Fruit fly (Drosophila melanogaster): ENCODE results near the gene Pgant7.

The Pgant7 gene

DNA sequence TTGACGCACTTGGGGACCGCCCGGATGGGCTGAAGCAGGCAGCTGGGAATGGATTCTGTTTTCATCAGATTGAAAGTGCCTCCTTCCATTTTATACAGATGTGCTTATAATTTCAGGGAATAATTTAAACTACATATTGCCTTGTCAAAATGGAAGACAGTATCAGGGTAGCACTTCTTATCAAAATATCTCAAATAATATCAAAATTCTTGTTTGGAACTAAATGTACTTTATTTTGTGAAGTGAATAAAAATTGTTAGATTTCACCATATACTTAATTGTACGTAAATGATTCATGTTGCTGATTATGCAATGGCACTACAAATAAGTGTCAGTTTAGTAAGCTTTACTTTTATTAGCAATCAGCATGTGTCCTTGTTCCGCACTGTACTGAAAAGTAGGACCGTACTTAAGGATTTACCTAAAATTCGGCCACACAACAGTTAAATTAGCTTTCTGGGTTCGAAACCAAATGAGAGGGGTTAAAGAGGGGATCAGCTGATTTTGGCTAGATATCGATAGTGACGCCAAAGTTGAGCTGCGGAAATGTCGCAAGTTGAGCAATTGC lies 28.5 kb upstream of the Pgant7 start, which contains the start of the genes CG15042 and CG15047:
Gene CG15042 (minus strand): TSS at position 101 of the 568 bp plus-strand sequence.
Gene CG15047 (plus strand): TSS at position 518 of the 568 bp plus-strand sequence.
- TF ChIP-seq Sox14 (GFP tag; optimal IDR thresholded peaks at IDR 0.05) (no peak), fd59A (GFP tag; optimal IDR thresholded peaks at IDR 0.05) (no peak), Hr38 (GFP tag; optimal IDR thresholded peaks at IDR 0.05) (no peak), lz (GFP tag; optimal IDR thresholded peaks at IDR 0.05) (no peak), CG6854 (GFP tag; optimal IDR thresholded peaks at IDR 0.05) (no peak), Eip75B (GFP tag; optimal IDR thresholded peaks at IDR 0.05) (no peak), pdm3 (GFP tag; optimal IDR thresholded peaks at IDR 0.05) (no peak), eg (GFP tag; IDR thresholded peaks at IDR 0.05) (no peak), CG32006 (GFP tag; optimal IDR thresholded peaks at IDR 0.05) (no peak), dac (GFP tag; optimal IDR thresholded peaks at IDR 0.05) (no peak), net (GFP tag; optimal IDR thresholded peaks at IDR 0.05) (no peak)

DNA sequence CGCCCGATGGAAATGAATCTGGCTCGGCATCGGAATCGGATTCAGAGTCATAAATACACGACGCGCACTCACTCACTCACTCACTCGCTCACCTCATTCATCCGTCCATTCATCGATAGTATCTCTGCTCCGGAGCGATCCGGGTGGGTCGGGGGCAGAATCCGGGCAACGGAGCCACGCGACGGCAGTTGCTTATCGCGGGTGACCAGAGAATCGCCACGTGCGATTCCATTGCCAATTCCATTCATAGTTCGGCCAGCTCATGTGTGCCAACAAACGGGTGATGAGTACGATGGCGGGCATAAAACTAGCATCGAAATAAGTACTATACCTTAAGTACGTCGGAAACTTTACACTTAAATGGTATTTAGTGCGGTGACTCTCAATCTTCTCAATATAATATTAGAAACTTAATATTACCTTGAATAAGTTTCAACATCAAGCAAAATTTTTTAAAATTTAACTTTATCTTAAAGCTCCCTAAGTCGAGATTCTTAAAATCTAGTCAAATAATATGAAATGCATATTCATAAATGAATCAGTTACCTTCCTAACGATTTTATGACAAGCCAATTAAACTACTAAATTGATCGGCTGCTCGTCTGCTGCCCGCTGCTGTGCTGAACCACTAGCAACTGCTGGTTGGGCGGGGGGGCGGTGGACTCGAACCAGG lies 24.9 kb upstream of the Pgant7 start:
- TF ChIP-seq CG15336 (GFP tag; IDR thresholded peaks at IDR 0.05) (peak; percentile 61), CG11902 (GFP tag; optimal IDR thresholded peaks at IDR 0.05) (no peak), esn (GFP tag; optimal IDR thresholded peaks at IDR 0.05) (peak; percentile 41), topi (GFP tag; optimal IDR thresholded peaks at IDR 0.05) (peak; percentile 31), CG8632 (GFP tag; optimal IDR thresholded peaks at IDR 0.05) (peak; percentile 21), CG4318 (GFP tag; optimal IDR thresholded peaks at IDR 0.05) (no peak), Sox102F (GFP tag; optimal IDR thresholded peaks at IDR 0.05) (peak; percentile 25), Met (GFP tag; optimal IDR thresholded peaks at IDR 0.05) (peak; percentile 41), CG8319 (GFP tag; optimal IDR thresholded peaks at IDR 0.05) (no peak), Hr39 (GFP tag; optimal IDR thresholded peaks at IDR 0.05) (peak; percentile 1), Sox14 (GFP tag; optimal IDR thresholded peaks at IDR 0.05) (peak; percentile 27), Smox (GFP tag; optimal IDR thresholded peaks at IDR 0.05) (peak; percentile 9), CG8119 (GFP tag; IDR thresholded peaks at IDR 0.05) (peak; percentile 41; the same call in 2 of the 3 replicates), CG6854 (GFP tag; optimal IDR thresholded peaks at IDR 0.05) (no peak), CG10669 (GFP tag; optimal IDR thresholded peaks at IDR 0.05) (peak; percentile 50), OdsH (GFP tag; optimal IDR thresholded peaks at IDR 0.05) (peak; percentile 37), CG6163 (GFP tag; IDR thresholded peaks at IDR 0.05) (no peak), CG6276 (GFP tag; optimal IDR thresholded peaks at IDR 0.05) (peak; percentile 49), Hr4 (GFP tag; optimal IDR thresholded peaks at IDR 0.05) (peak; percentile 44), lz (GFP tag; optimal IDR thresholded peaks at IDR 0.05) (peak; percentile 16), Lpt (GFP tag; optimal IDR thresholded peaks at IDR 0.05) (no peak), spab (GFP tag; optimal IDR thresholded peaks at IDR 0.05) (peak; percentile 58), CG32006 (GFP tag; optimal IDR thresholded peaks at IDR 0.05) (peak; percentile 65), acj6 (GFP tag; optimal IDR thresholded peaks at IDR 0.05) (peak; percentile 22), ss (GFP tag; optimal IDR thresholded peaks at IDR 0.05) (peak; percentile 48 to 62), Blimp-1 (GFP tag; optimal IDR thresholded peaks at IDR 0.05) (no peak), salr (GFP tag; optimal IDR thresholded peaks at IDR 0.05) (peak in 1 of 2 experiments; percentile 37), CG3032 (tag; optimal IDR thresholded peaks at IDR 0.05) (peak; percentile 49), net (GFP tag; optimal IDR thresholded peaks at IDR 0.05) (peak; percentile 52), CG11294 (GFP tag; IDR thresholded peaks at IDR 0.05) (no peak), CG34406 (GFP tag; optimal IDR thresholded peaks at IDR 0.05) (peak; percentile 23), CG16779 (tag; optimal IDR thresholded peaks at IDR 0.05) (peak; percentile 12), Hr38 (GFP tag; optimal IDR thresholded peaks at IDR 0.05) (no peak), Eip78C (GFP tag) (peak; percentile 85), fkh (GFP tag; optimal IDR thresholded peaks at IDR 0.05) (no peak), pdm3 (GFP tag; optimal IDR thresholded peaks at IDR 0.05) (peak; percentile 47), Ets96B (tag; optimal IDR thresholded peaks at IDR 0.05) (peak; percentile 46), fd85E (GFP tag; optimal IDR thresholded peaks at IDR 0.05) (no peak), Eip75B (GFP tag; optimal IDR thresholded peaks at IDR 0.05) (peak; percentile 51), Sox15 (GFP tag; optimal IDR thresholded peaks at IDR 0.05) (peak; percentile 14), CG6792 (GFP tag; optimal IDR thresholded peaks at IDR 0.05) (peak; percentile 23), CG9139 (GFP tag; optimal IDR thresholded peaks at IDR 0.05) (no peak), fd59A (GFP tag; optimal IDR thresholded peaks at IDR 0.05) (peak; percentile 40), svp (GFP tag) (peak; percentile 77), CG31627 (GFP tag; optimal IDR thresholded peaks at IDR 0.05) (peak; percentile 5)

Data from whole organism, prepupa.